Worm (Caenorhabditis elegans): ENCODE results near the gene C49C3.21.
"Not testable (repeated sequence)": the region's sequence is repeated elsewhere in the genome, so short reads cannot be mapped to it uniquely, and the experiment has no call there.

The C49C3.21 gene

ce11 chrIV:17342667-17343066 lies at the start of gene C49C3.21:
Gene C49C3.21, plus strand, starts transcription at chrIV:17342967.
- TF ChIP-seq W03F9.2 (tag; optimal IDR thresholded peaks at IDR 0.05) (no peak), dao-5 (tag; optimal IDR thresholded peaks at IDR 0.05) (no peak), him-1 (tag; optimal IDR thresholded peaks at IDR 0.05) (no peak)

- no peak for TF ChIP-seq dao-5 (tag; optimal IDR thresholded peaks at IDR 0.05)
- TF ChIP-seq W03F9.2 (tag; optimal IDR thresholded peaks at IDR 0.05) = no peak
- TF ChIP-seq him-1 (tag; optimal IDR thresholded peaks at IDR 0.05) = no peak
Observed at ce11 chrIV:17293068-17293467, 49.7 kb upstream of the C49C3.21 start.

- TF ChIP-seq dao-5 (tag; optimal IDR thresholded peaks at IDR 0.05) = no peak
- no peak for TF ChIP-seq him-1 (tag; optimal IDR thresholded peaks at IDR 0.05)
- TF ChIP-seq W03F9.2 (tag; optimal IDR thresholded peaks at IDR 0.05) = no peak
Observed at ce11 chrIV:17293679-17294078, 49.1 kb upstream of the C49C3.21 start.

DNA sequence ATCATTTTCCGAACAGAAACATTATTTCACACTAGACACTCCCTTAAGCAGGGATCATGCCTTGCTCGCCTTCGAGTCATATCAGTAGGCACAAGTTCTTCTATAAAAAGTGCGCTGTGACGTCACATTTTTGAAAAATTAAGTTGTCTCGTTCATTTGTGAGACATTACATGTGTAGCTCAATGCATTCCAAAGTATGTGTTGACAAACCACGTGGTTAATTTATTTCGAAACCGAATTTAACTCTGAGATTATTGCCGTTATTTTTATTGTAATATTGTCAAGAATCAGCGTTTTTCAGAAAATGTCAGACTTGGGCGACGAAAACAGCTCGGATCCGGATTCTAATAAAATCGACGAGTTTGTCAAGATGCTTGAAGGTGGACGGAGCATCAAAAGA lies 48.3 kb upstream of the C49C3.21 start, which contains the start of gene T28F3.5:
T28F3.5 (plus strand) TSS at position 301 of the 400 bp plus-strand sequence.
- TF ChIP-seq dao-5 (tag; optimal IDR thresholded peaks at IDR 0.05) (no peak), W03F9.2 (tag; optimal IDR thresholded peaks at IDR 0.05) (no peak), him-1 (tag; optimal IDR thresholded peaks at IDR 0.05) (no peak)

ce11 chrIV:17301933-17302332 lies 40.8 kb upstream of the C49C3.21 start, which contains the start of gene ifta-2:
Gene ifta-2, minus strand, starts transcription at chrIV:17302033.
- TF ChIP-seq W03F9.2 (tag; optimal IDR thresholded peaks at IDR 0.05) = no peak
- no peak for TF ChIP-seq dao-5 (tag; optimal IDR thresholded peaks at IDR 0.05)
- no peak for TF ChIP-seq him-1 (tag; optimal IDR thresholded peaks at IDR 0.05)

DNA sequence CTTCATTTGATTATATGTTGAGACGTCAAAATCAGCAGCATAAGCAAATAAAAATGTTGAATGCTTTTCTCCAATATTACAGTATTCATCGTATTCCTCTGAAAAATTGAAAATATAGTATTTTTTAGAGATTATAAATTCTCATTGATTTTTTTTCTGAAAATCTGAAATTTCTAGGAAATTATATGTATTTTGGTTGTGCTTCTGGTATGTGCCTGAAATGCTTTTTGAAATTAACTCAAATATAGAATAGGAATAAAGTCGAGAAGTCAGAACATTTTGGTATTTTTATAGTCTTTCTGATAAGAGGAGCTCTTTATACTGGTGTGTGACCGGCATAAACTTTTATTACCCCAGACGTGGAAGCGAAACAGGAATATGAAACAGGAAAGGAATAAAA lies 35.5 kb upstream of the C49C3.21 start, which contains the start of gene T28F3.8:
T28F3.8 (minus strand) TSS at position 101 of the 400 bp plus-strand sequence.
- TF ChIP-seq dao-5, him-1, W03F9.2 (tag; optimal IDR thresholded peaks at IDR 0.05): not testable (repeated sequence)

ce11 chrIV:17308211-17308610 lies 34.6 kb upstream of the C49C3.21 start, which contains the start of gene T28F3.9:
Gene T28F3.9, plus strand, starts transcription at chrIV:17308511.
- TF ChIP-seq W03F9.2 (tag; optimal IDR thresholded peaks at IDR 0.05) (no peak), him-1 (tag; optimal IDR thresholded peaks at IDR 0.05) (no peak), dao-5 (tag; optimal IDR thresholded peaks at IDR 0.05) (no peak)

DNA sequence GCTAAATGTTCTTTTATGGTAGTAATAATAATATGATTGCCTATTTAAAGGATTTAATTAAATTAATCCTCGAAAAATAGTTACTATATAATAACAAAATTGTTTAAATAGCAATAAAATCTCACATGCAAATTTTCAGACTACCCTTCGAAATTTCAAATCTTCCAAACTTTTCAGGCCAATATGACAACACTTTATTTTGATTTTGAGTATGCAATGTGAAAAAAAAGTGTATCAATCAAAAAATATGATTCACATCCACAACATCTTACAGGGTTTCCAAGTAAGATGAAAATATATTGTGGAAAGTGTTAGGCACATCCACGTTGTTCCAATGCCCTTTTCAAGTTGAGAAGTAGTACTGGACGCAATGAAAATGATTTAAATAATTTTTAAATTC lies 30.9 kb upstream of the C49C3.21 start, which contains the start of gene snf-9:
snf-9 (plus strand) TSS at position 301 of the 400 bp plus-strand sequence.
- TF ChIP-seq W03F9.2 (tag; optimal IDR thresholded peaks at IDR 0.05) (no peak), him-1 (tag; optimal IDR thresholded peaks at IDR 0.05) (no peak), dao-5 (tag; optimal IDR thresholded peaks at IDR 0.05) (no peak)

DNA sequence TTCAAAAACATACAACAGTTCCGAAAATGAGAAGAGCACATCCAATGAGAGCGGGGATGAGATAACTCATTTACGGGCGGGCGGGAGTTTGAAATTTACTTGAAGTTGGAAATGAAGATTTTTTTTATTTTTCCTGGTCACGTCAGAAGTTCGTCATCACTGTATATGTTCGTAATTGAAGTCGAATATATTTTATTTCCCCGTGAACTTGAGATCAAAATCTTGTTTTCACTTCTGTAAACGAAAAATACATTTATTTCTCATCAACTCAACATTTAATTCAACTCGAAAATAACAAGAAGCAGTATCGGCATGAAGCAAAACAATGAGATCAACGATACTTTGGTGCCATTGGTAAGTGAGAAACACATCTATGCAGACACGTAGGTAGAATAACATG lies 26.4 kb upstream of the C49C3.21 start, which contains the start of gene C49C3.20:
C49C3.20 (minus strand) TSS at position 101 of the 400 bp plus-strand sequence.
- TF ChIP-seq W03F9.2 (tag; optimal IDR thresholded peaks at IDR 0.05) (no peak), him-1 (tag; optimal IDR thresholded peaks at IDR 0.05) (no peak), dao-5 (tag; optimal IDR thresholded peaks at IDR 0.05) (no peak)

- no peak for TF ChIP-seq W03F9.2 (tag; optimal IDR thresholded peaks at IDR 0.05)
- no peak for TF ChIP-seq dao-5 (tag; optimal IDR thresholded peaks at IDR 0.05)
- no peak for TF ChIP-seq him-1 (tag; optimal IDR thresholded peaks at IDR 0.05)
Observed at ce11 chrIV:17320445-17320844, 22.3 kb upstream of the C49C3.21 start, which contains the start of gene C49C3.4. Gene C49C3.4, plus strand, starts transcription at chrIV:17320795.

- TF ChIP-seq W03F9.2 (tag; optimal IDR thresholded peaks at IDR 0.05) = no peak
- TF ChIP-seq dao-5 (tag; optimal IDR thresholded peaks at IDR 0.05) = no peak
- TF ChIP-seq him-1 (tag; optimal IDR thresholded peaks at IDR 0.05) = no peak
Observed at ce11 chrIV:17328834-17329233, 13.9 kb upstream of the C49C3.21 start, which contains the start of gene ceh-88. Gene ceh-88, plus strand, starts transcription at chrIV:17329188.

DNA sequence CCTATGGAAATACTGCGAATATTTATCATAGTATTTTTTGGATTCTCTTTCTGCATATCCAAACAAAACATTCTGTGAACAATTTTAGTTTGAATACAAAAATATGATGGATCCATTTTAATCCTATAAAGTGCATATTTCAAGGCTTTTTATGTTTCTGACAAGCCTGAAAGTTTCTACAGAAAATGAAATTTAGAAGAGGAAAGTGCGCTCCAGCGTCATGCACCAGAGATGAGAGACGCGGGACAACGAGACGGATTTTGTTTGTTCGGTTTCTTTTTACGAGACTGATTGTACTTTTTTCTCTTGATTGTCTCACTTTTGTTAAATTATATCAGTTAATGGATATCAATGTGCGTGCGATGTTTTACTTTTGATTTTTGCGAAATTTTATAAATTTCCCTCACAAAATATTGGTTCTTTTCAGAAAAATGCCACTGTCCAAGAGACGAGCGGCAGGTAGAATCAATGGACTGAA lies 11.6 kb upstream of the C49C3.21 start, which contains the start of gene C49C3.6:
C49C3.6 (plus strand) TSS at position 428 of the 478 bp plus-strand sequence.
- TF ChIP-seq dao-5 (tag; optimal IDR thresholded peaks at IDR 0.05) = no peak
- TF ChIP-seq W03F9.2 (tag; optimal IDR thresholded peaks at IDR 0.05) = no peak
- no peak for TF ChIP-seq him-1 (tag; optimal IDR thresholded peaks at IDR 0.05)

DNA sequence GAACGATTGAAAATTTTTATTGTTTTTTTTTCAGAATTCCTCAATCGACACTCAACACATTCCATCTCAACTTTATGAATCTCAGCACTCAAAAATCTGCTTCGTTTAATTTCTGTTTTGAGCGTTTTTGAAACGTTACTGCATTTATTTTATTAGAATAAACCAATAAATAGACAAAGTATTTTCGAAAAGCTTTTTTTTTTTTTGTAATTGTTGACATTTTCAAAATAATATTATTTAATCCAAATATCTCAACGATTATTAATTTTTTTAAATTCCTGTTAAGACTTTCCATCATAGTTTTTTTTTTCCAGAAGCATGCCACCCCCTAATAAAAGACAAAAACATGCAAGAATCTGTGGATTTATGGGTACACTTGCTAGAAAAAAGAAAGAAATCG lies 10.5 kb upstream of the C49C3.21 start, which contains the start of gene C49C3.7:
C49C3.7 (plus strand) TSS at position 301 of the 400 bp plus-strand sequence.
- TF ChIP-seq him-1 (tag; optimal IDR thresholded peaks at IDR 0.05) = no peak
- no peak for TF ChIP-seq W03F9.2 (tag; optimal IDR thresholded peaks at IDR 0.05)
- no peak for TF ChIP-seq dao-5 (tag; optimal IDR thresholded peaks at IDR 0.05)

DNA sequence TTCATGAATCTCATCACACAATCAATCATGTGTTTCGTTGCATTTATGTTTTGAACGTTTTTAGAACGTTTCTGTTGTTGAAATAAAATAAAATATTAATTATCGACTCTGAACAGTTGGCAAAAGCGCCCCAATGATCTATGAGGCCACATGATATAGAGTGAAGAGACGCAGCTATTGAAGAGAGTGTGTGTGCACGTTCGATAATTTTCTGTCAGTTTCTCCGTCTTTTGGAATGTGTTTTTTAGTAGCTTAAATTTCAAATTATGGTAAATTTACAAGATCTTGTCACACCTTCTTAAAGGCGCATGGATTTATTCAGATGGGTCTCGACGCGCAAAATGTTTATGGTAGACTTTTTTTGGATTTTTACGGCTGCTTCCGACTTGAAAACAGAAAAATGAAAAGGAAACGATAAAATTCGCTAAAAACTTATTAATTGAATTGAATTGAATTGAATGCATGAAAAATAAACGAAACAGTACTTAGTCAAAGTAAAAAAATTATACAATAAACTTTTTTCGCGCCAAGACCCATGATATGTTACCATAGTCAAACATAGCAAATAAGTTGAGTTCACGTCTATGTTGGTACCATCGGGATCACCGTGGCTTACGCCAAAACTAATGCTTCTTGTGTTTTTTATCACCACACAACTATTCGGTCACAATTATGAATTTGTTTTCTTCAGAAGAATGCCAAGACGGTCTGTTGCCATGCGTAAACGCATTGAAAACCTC lies 9.1 kb upstream of the C49C3.21 start, which contains the start of gene C49C3.15:
C49C3.15 (plus strand) TSS at position 690 of the 740 bp plus-strand sequence.
- no peak for TF ChIP-seq W03F9.2 (tag; optimal IDR thresholded peaks at IDR 0.05)
- no peak for TF ChIP-seq him-1 (tag; optimal IDR thresholded peaks at IDR 0.05)
- TF ChIP-seq dao-5 (tag; optimal IDR thresholded peaks at IDR 0.05) = no peak
